Fruit fly (Drosophila melanogaster) whole organism, wandering third instar larva: ENCODE data around the gene CG7387.

Source experiments
- Abd-B ChIP-seq: fragments of >200 bp; optimal IDR thresholded peaks from 2 replicates; lab custom pipeline; 2017; ENCODE audit warnings: missing biosample characterization, missing genetic modification characterization
- CG32264 ChIP-seq: fragments of 200-800 bp; sonication (Bioruptor generic); optimal IDR thresholded peaks from 2 replicates; lab custom pipeline; 2016; ENCODE audit warnings: missing biosample characterization, missing genetic modification characterization
- CrebA ChIP-seq: fragments of 200-800 bp; sonication (Bioruptor generic); optimal IDR thresholded peaks from 2 replicates; lab custom pipeline; 2016; ENCODE audit warnings: missing biosample characterization, mild to moderate bottlenecking, missing genetic modification characterization, borderline replicate concordance
- Dif ChIP-seq: fragments of 200-275, 200-300 bp; sonication (Bioruptor generic); optimal IDR thresholded peaks from 2 replicates; lab custom pipeline; 2018; ENCODE audit warnings: missing biosample characterization, missing genetic modification characterization; ENCODE audit not compliant: partially characterized antibody
- Hnf4 ChIP-seq: fragments of 200-800 bp; sonication (Bioruptor generic); optimal IDR thresholded peaks from 2 replicates; lab custom pipeline; 2016; ENCODE audit warnings: missing biosample characterization, mild to moderate bottlenecking, missing genetic modification characterization
- Hr78 ChIP-seq: fragments of >200 bp; optimal IDR thresholded peaks from 2 replicates; lab custom pipeline; 2017; ENCODE audit warnings: missing biosample characterization, missing genetic modification characterization
- Hr83 ChIP-seq: fragments of 200-300 bp; sonication (Bioruptor generic); optimal IDR thresholded peaks from 2 replicates; lab custom pipeline; 2016; ENCODE audit warnings: missing biosample characterization, mild to moderate bottlenecking, missing genetic modification characterization, moderate library complexity; ENCODE audit not compliant: poor library complexity, severe bottlenecking
- Jra ChIP-seq: sonication (Bioruptor generic); optimal IDR thresholded peaks from 2 replicates; lab custom pipeline; 2016; ENCODE audit warnings: missing biosample characterization, missing genetic modification characterization
- Mio ChIP-seq: sonication (Bioruptor generic); optimal IDR thresholded peaks from 2 replicates; lab custom pipeline; 2016; ENCODE audit warnings: missing biosample characterization, missing genetic modification characterization
- Myc ChIP-seq: fragments of >200 bp; optimal IDR thresholded peaks from 2 replicates; lab custom pipeline; 2017
- N ChIP-seq: fragments of >200 bp; optimal IDR thresholded peaks from 2 replicates; lab custom pipeline; 2018; ENCODE audit warnings: missing biosample characterization, missing external identifiers, missing genetic modification characterization
- OdsH ChIP-seq: fragments of 200-800 bp; sonication (Bioruptor generic); optimal IDR thresholded peaks from 2 replicates; lab custom pipeline; 2016; ENCODE audit warnings: missing biosample characterization, mild to moderate bottlenecking, missing genetic modification characterization
- Rel ChIP-seq, 2 experiments: fragments of 200-800 bp; sonication (Bioruptor generic) in 1 of 2; optimal IDR thresholded peaks; 2 replicates in 1 of 2; 3 replicates in 1 of 2; lab custom pipeline; 2016 to 2019; ENCODE audit warnings: mild to moderate bottlenecking in 2 of 2, missing biosample characterization in 2 of 2, missing genetic modification characterization in 2 of 2, moderate library complexity in 1 of 2
- Sp1 ChIP-seq: fragments of 200-800 bp; sonication (Bioruptor generic); optimal IDR thresholded peaks from 3 replicates; lab custom pipeline; 2019; ENCODE audit warnings: missing biosample characterization, mild to moderate bottlenecking, missing genetic modification characterization, moderate library complexity
- br ChIP-seq: fragments of 200-800 bp; sonication (Bioruptor generic); optimal IDR thresholded peaks from 2 replicates; lab custom pipeline; 2016; ENCODE audit warnings: missing biosample characterization, missing genetic modification characterization
- dl ChIP-seq, 2 experiments: fragments of 175-275, 200-275 bp in 1 of 2; fragments of 200-275 bp in 1 of 2; sonication (Bioruptor generic); optimal IDR thresholded peaks; lab custom pipeline; 2018; ENCODE audit warnings: mild to moderate bottlenecking in 2 of 2, missing biosample characterization in 2 of 2, missing genetic modification characterization in 2 of 2, moderate library complexity in 2 of 2; ENCODE audit not compliant: partially characterized antibody in 2 of 2, insufficient read depth in 1 of 2
- ey ChIP-seq: fragments of 200-800 bp; sonication (Bioruptor generic); optimal IDR thresholded peaks from 2 replicates; lab custom pipeline; 2016; ENCODE audit warnings: missing biosample characterization, missing genetic modification characterization
- foxo ChIP-seq, 2 experiments: fragments of 200-800 bp; sonication (Bioruptor generic); optimal IDR thresholded peaks; 2 replicates in 1 of 2; 3 replicates in 1 of 2; lab custom pipeline; 2016 to 2017; ENCODE audit warnings: missing biosample characterization in 2 of 2, missing genetic modification characterization in 2 of 2
- fru ChIP-seq: fragments of 200-800 bp; sonication (Bioruptor generic); optimal IDR thresholded peaks from 3 replicates; lab custom pipeline; 2016; ENCODE audit warnings: missing biosample characterization, mild to moderate bottlenecking, missing genetic modification characterization
- h ChIP-seq: fragments of 200-800 bp; sonication (Bioruptor generic); optimal IDR thresholded peaks from 3 replicates; lab custom pipeline; 2016; ENCODE audit warnings: missing biosample characterization, mild to moderate bottlenecking, missing genetic modification characterization
- jim ChIP-seq: fragments of 175-275, 200-325 bp; sonication (Bioruptor generic); optimal IDR thresholded peaks from 2 replicates; lab custom pipeline; 2016; ENCODE audit warnings: missing biosample characterization, mild to moderate bottlenecking, missing genetic modification characterization
- pan ChIP-seq: fragments of >200 bp; optimal IDR thresholded peaks from 2 replicates; lab custom pipeline; 2017
- psq ChIP-seq: fragments of 200-800 bp; sonication (Bioruptor generic); optimal IDR thresholded peaks from 3 replicates; lab custom pipeline; 2017; ENCODE audit warnings: missing biosample characterization, mild to moderate bottlenecking, missing genetic modification characterization, moderate library complexity
- rgr ChIP-seq: fragments of 200-800 bp; sonication (Bioruptor generic); optimal IDR thresholded peaks from 3 replicates; lab custom pipeline; 2016; ENCODE audit warnings: missing biosample characterization, mild to moderate bottlenecking, missing genetic modification characterization
- sage ChIP-seq: fragments of 200-800 bp; sonication (Bioruptor generic); optimal IDR thresholded peaks from 2 replicates; lab custom pipeline; 2016; ENCODE audit warnings: missing biosample characterization, mild to moderate bottlenecking, missing genetic modification characterization
- sv ChIP-seq: fragments of 200-800 bp; sonication (Bioruptor generic); optimal IDR thresholded peaks from 3 replicates; lab custom pipeline; 2016; ENCODE audit warnings: missing biosample characterization, missing genetic modification characterization
- usp ChIP-seq: fragments of >200 bp; optimal IDR thresholded peaks from 2 replicates; lab custom pipeline; 2017; ENCODE audit warnings: missing biosample characterization, missing genetic modification characterization
- woc ChIP-seq: sonication (Bioruptor generic); optimal IDR thresholded peaks from 2 replicates; lab custom pipeline; 2016; ENCODE audit warnings: missing biosample characterization, mild to moderate bottlenecking, missing genetic modification characterization

Gene CG7387

DNA sequence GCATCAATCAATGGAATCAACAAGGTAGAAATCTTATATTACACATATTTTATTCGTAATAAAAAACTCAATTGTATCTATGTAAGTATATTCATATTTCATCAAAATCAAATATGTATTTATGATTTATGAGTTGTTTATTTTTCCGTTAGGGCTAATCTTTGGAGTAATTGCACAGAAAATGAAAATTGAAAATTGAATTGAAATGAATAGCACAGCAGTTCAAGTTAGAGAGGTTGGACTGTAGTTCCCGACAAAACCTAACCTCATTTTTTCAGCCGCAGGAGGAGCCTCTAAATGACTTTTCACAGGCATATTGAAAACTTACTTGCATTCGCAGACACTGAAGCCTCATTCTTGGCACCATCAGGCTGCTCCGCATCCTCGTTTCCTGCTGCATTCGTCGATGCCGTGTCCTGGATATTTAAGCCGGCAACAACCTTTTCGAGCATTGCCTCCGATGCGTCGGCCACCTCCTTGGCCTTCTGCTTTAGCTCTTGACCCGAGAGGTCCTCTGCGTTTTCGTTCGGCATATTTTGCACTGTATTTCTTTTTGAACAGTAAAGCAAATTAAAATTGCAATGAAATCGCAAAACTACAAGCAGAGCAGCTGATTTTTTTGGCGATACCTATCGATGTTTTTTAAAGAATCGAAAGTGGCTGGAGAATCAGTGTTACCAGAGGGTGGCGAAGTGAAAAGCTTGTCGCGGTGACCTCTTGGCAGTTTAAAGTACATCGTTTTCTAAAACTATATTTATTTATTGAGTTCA lies 14.9 kb downstream of the CG7387 start, which contains the start of gene Nmt:
Gene Nmt, minus strand, starts transcription at position 635 of the 770 bp plus-strand sequence.
- no peak for TF ChIP-seq Hnf4 (GFP tag; lab: Kevin White, UChicago)
- TF ChIP-seq ey = peak; percentile 24
- TF ChIP-seq foxo (GFP tag; optimal IDR thresholded peaks at IDR 0.05; lab: Kevin White, UChicago) = peak in 1 of 2 experiments; percentile 58
- peak; percentile 30 for TF ChIP-seq psq
- TF ChIP-seq jim (GFP tag; lab: Kevin White, UChicago) = no peak
- TF ChIP-seq OdsH (GFP tag; lab: Kevin White, UChicago) = peak; percentile 49
- peak; percentile 44 for TF ChIP-seq rgr
- TF ChIP-seq woc (GFP tag; lab: Kevin White, UChicago) = peak; percentile 52
- TF ChIP-seq Hr83 (GFP tag; lab: Kevin White, UChicago) = peak; percentile 44
- peak; percentile 1 for TF ChIP-seq h (GFP tag; lab: Kevin White, UChicago)
- no peak for TF ChIP-seq Dif (GFP tag; lab: Kevin White, UChicago)

DNA sequence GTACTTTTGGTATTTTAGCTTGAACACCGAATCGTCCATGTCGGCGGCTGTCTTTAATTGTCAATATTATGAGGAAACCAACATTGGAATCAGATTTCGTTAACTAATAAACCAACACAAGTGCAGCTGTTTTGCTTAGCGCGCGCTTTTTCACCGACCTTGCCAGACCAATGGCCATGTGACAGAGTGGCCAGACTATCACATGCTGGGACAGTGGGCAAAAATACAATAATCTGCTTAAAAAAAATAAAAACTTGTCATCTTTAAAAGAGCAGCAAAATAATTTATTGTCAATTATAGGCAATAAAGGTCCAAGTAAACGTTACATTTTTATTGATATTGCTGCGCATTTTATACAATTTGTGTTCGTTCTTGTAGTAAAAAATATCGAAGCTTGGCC lies 17.1 kb downstream of the CG7387 start, which contains the start of gene RecQ4:
Gene RecQ4, minus strand, starts transcription at position 161 of the 400 bp plus-strand sequence.
- TF ChIP-seq foxo (GFP tag; optimal IDR thresholded peaks at IDR 0.05; lab: Kevin White, UChicago) (peak in 1 of 2 experiments; percentile 13), sage (GFP tag; lab: Kevin White, UChicago) (no peak), Hr78 (GFP tag; lab: Kevin White, UChicago) (no peak), N (GFP tag; lab: Kevin White, UChicago) (no peak), dl (GFP tag; optimal IDR thresholded peaks at IDR 0.05; lab: Kevin White, UChicago; ENCODE audit: insufficient read depth in 1 of 2, partially characterized antibody in 2 of 2) (peak in 1 of 2 experiments; percentile 4), ey (peak; percentile 9), Jra (GFP tag; lab: Kevin White, UChicago) (no peak), br (no peak), Hnf4 (GFP tag; lab: Kevin White, UChicago) (no peak), CG32264 (GFP tag; lab: Kevin White, UChicago) (no peak), usp (GFP tag; lab: Kevin White, UChicago) (no peak), pan (lab: Kevin White, UChicago) (no peak), OdsH (GFP tag; lab: Kevin White, UChicago) (no peak), Rel (GFP tag; optimal IDR thresholded peaks at IDR 0.05; lab: Kevin White, UChicago) (no peak), Rel (tag; optimal IDR thresholded peaks at IDR 0.05; lab: Kevin White, UChicago) (no peak), CrebA (GFP tag; lab: Kevin White, UChicago) (no peak), Abd-B (GFP tag; lab: Kevin White, UChicago) (no peak), Sp1 (GFP tag; lab: Kevin White, UChicago) (no peak), woc (GFP tag; lab: Kevin White, UChicago) (peak; percentile 9), fru (GFP tag; lab: Kevin White, UChicago) (no peak), rgr (peak; percentile 14), sv (GFP tag; lab: Kevin White, UChicago) (no peak)

DNA sequence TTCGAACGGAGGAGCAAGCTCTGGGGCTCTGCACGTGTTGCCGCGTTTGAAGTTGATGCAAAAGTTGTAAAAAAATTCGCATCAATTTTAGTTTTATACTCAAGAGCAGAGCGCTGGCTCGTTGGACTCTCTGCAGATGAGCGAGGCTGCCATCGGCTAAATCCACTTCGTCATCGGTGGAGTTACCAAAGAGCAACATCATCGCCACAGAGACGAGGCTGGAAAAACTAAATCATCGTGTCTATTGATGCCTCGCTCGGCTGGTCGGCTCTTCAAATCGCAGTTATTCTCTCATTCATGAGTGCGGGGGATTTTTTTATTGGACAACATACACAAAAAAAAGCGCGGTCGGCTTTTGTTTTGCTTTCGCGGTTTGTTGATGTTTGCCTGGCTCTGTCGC lies 27.5 kb downstream of the CG7387 start, which contains the start of gene CG13675:
Gene CG13675, minus strand, starts transcription at position 83 of the 400 bp plus-strand sequence.
- TF ChIP-seq Hr78 (GFP tag; lab: Kevin White, UChicago) = no peak
- TF ChIP-seq Abd-B (GFP tag; lab: Kevin White, UChicago) = no peak
- TF ChIP-seq foxo (GFP tag; optimal IDR thresholded peaks at IDR 0.05; lab: Kevin White, UChicago) = no peak
- no peak for TF ChIP-seq fru (GFP tag; lab: Kevin White, UChicago)
- no peak for TF ChIP-seq Rel (GFP tag; optimal IDR thresholded peaks at IDR 0.05; lab: Kevin White, UChicago)
- TF ChIP-seq Rel (tag; optimal IDR thresholded peaks at IDR 0.05; lab: Kevin White, UChicago) = peak; percentile 3
- TF ChIP-seq CrebA (GFP tag; lab: Kevin White, UChicago) = no peak

DNA sequence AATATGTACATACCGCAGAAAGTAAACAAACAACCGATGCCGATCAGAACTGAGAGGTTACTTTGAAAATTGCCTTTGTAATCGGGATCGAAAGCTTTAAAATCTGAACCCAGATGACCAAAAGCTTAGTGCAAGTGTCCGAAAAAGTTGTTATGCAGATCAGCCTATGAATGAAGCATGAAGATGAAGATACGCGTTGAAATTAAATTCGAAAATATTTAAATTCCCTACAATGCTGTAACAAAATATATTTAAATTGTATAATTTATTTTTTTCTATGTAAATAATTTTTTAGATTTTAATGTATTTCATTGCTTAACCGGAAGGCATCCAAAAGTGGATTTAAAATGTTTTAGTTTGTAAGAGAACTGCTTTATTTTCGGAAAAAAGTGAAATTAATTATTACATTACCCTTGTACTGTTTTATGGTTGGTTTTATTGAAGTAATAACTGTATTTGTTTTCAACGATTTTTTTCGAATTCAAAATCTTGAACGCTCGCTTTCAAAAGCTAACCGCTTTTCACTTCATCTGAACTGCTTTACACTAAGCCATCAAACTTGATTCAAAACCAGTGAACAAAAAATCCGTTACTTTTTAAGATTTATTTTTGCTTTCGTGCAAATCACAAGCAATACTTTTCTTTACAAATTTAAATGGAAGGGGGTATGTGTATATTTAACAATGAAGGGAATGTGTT lies 33.0 kb downstream of the CG7387 start, which contains the start of gene CG43886:
Gene CG43886, minus strand, starts transcription at position 51 of the 699 bp plus-strand sequence.
- TF ChIP-seq Myc (no peak), foxo (GFP tag; optimal IDR thresholded peaks at IDR 0.05; lab: Kevin White, UChicago) (no peak), rgr (no peak), woc (GFP tag; lab: Kevin White, UChicago) (no peak), sage (GFP tag; lab: Kevin White, UChicago) (no peak), Dif (GFP tag; lab: Kevin White, UChicago) (peak; percentile 52), dl (GFP tag; optimal IDR thresholded peaks at IDR 0.05; lab: Kevin White, UChicago; ENCODE audit: insufficient read depth in 1 of 2, partially characterized antibody in 2 of 2) (peak in 1 of 2 experiments; percentile 23), Mio (GFP tag; lab: Kevin White, UChicago) (no peak)
- TF ChIP-seq, all 38 proteins: peak for 2
